In genomic region chrX:772184-772583, ce11 we compare ENCODE assay signal across 1 worm cellular context.
TF ChIP-seq lines count a peak whose summit lies in the region.

T04G9.4 (plus strand) TSS chrX:772476.

TF ChIP-seq in whole organism, L1 larva, 84 proteins besides CTCF, POLR2A, EP300 and RAD21 (continued from another document):
- no peak for TF ChIP-seq dpl-1 (GFP tag; optimal IDR thresholded peaks at IDR 0.05; lab: Kevin White, UChicago)
- TF ChIP-seq nhr-11 (tag; optimal IDR thresholded peaks at IDR 0.05; lab: Kevin White, UChicago), result no peak
- no peak for TF ChIP-seq nhr-77 (tag; optimal IDR thresholded peaks at IDR 0.05; lab: Kevin White, UChicago)
- no peak for TF ChIP-seq mdl-1 (tag; optimal IDR thresholded peaks at IDR 0.05; lab: Kevin White, UChicago)
- TF ChIP-seq alr-1 (tag; optimal IDR thresholded peaks at IDR 0.05; lab: Kevin White, UChicago; ENCODE audit: borderline replicate concordance), result no peak
